Fruit fly (Drosophila melanogaster): ENCODE data around the gene jub.

Gene jub

DNA sequence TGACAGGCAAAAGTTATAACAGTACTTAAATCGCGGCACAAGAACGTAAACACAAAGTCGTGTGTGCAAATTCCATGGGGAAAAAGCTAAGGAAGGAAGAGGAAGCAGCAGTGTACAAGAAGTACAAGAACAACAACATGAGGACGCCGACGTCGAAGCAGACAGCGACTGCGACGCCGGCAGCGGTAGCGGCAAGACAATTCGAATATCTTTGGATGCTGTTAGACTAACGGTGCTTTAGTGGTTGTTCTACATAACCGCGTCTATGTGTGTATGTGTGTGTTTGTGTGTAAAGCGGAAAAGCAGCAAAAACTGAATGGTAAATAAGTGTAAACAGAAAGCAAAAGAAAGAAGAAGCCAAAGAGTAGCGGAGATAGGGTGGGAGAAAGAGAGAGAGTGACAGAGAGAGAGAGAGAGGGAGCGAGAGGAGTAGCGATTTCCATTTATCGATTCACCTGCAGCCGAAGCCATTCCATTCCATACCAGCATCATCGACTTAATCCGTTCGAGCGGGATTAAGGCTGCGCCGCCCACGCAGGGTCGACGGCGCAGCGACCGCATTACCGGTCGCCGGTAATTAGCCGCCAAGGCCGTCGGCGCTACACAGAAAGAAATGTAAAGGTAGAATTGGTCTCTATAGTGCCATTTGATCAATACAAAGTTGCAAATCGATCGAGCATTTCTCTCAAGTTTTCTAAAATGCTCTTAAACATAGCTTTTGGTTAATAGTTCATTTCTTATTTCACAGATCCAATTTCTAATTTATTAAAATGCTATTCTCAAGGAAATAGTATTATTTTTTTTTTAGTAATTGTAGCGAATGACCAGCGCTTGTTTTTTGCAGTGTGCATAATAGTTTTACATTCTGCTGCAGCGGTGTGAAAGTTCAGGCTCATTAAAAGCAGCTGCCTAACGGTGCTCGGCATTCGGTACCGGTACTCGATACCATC, 45.9 kb downstream of the jub start (continued):
- TF ChIP-seq eve (GFP tag; optimal IDR thresholded peaks at IDR 0.05) (peak in 1 of 2 experiments; percentile 58), Lpt (GFP tag; optimal IDR thresholded peaks at IDR 0.05) (no peak), D19A (tag; optimal IDR thresholded peaks at IDR 0.05) (peak; percentile 36), lbe (GFP tag; optimal IDR thresholded peaks at IDR 0.05) (no peak), tio (GFP tag; optimal IDR thresholded peaks at IDR 0.05) (peak; percentile 54), CG6175 (GFP tag; IDR thresholded peaks at IDR 0.05) (no peak), Bteb2 (GFP tag; optimal IDR thresholded peaks at IDR 0.05) (peak; percentile 41), chinmo (GFP tag; IDR thresholded peaks at IDR 0.05; ENCODE audit: partially characterized antibody) (0 out of 4 replicates have a peak, but pooled peaks have one; percentile 18), CG30403 (GFP tag; optimal IDR thresholded peaks at IDR 0.05) (peak; percentile 67), gcm (GFP tag; optimal IDR thresholded peaks at IDR 0.05) (peak; percentile 25), CG6689 (GFP tag; IDR thresholded peaks at IDR 0.05) (0 out of 2 replicates have a peak, but pooled peaks have one; percentile 30), CG12219 (GFP tag; optimal IDR thresholded peaks at IDR 0.05) (peak; percentile 9), cato (GFP tag; optimal IDR thresholded peaks at IDR 0.05; ENCODE audit: borderline replicate concordance) (peak; percentile 10), CG13775 (GFP tag; optimal IDR thresholded peaks at IDR 0.05) (peak; percentile 16), odd (GFP tag; optimal IDR thresholded peaks at IDR 0.05) (peak; percentile 49), dati (GFP tag; IDR thresholded peaks at IDR 0.05) (no peak), CG10462 (GFP tag; optimal IDR thresholded peaks at IDR 0.05) (no peak), HHEX (GFP tag; optimal IDR thresholded peaks at IDR 0.05) (peak; percentile 15), chif (GFP tag; optimal IDR thresholded peaks at IDR 0.05) (peak; percentile 46 to 50), PHDP (tag; optimal IDR thresholded peaks at IDR 0.05) (peak; percentile 66), Med (GFP tag) (peak; percentile 77), dmrt99B (tag; optimal IDR thresholded peaks at IDR 0.05) (peak; percentile 81), CG2875 (GFP tag; optimal IDR thresholded peaks at IDR 0.05) (peak; percentile 42), gsb (GFP tag; IDR thresholded peaks at IDR 0.05) (no peak), Atf-2 (GFP tag; optimal IDR thresholded peaks at IDR 0.05) (no peak), Hand (GFP tag; optimal IDR thresholded peaks at IDR 0.05) (peak; percentile 36), pum (GFP tag; optimal IDR thresholded peaks at IDR 0.05) (peak; percentile 44), danr (GFP tag; IDR thresholded peaks at IDR 0.05) (0 out of 2 replicates have a peak, but pooled peaks have one; percentile 19), Abd-B (GFP tag; optimal IDR thresholded peaks at IDR 0.05) (peak; percentile 1), CG1603 (tag; optimal IDR thresholded peaks at IDR 0.05) (no peak), CG17361 (GFP tag; IDR thresholded peaks at IDR 0.05) (peak; percentile 60; the same call in 2 of the 3 replicates), CG2199 (GFP tag; IDR thresholded peaks at IDR 0.05) (no peak)

- TF ChIP-seq CG7357 (GFP tag; IDR thresholded peaks at IDR 0.05) (peak; percentile 93), GATAe (GFP tag; conservative IDR thresholded peaks at IDR 0.05) (no peak), CG13424 (tag; optimal IDR thresholded peaks at IDR 0.05) (no peak), lbe (GFP tag; optimal IDR thresholded peaks at IDR 0.05) (no peak), tll (GFP tag; optimal IDR thresholded peaks at IDR 0.05) (no peak), bcd (GFP tag; optimal IDR thresholded peaks at IDR 0.05) (no peak), Myb (GFP tag; optimal IDR thresholded peaks at IDR 0.05) (peak; percentile 83), CG16863 (GFP tag; optimal IDR thresholded peaks at IDR 0.05) (no peak), CG3281 (GFP tag; optimal IDR thresholded peaks at IDR 0.05) (no peak), mirr (GFP tag; optimal IDR thresholded peaks at IDR 0.05) (no peak), al (GFP tag; IDR thresholded peaks at IDR 0.05) (no peak), CG1832 (GFP tag; optimal IDR thresholded peaks at IDR 0.05) (no peak), en (GFP tag; optimal IDR thresholded peaks at IDR 0.05) (no peak), CG3407 (GFP tag; optimal IDR thresholded peaks at IDR 0.05) (no peak), tx (GFP tag; optimal IDR thresholded peaks at IDR 0.05) (no peak), CG15269 (tag; optimal IDR thresholded peaks at IDR 0.05) (no peak), CG10979 (tag; optimal IDR thresholded peaks at IDR 0.05) (no peak), CG5180 (GFP tag; optimal IDR thresholded peaks at IDR 0.05) (peak; percentile 84)
These were observed 46.6 kb downstream of the jub start, which contains the start of gene inaE for dm6 chrX:13783534-13783949. inaE (plus strand) TSS chrX:13783714.

Data from whole organism, embryonic.